Worm (Caenorhabditis elegans) whole organism, mixed stage, embryonic: ENCODE data around the gene T10D4.11.
"Not testable (repeated sequence)": the region's sequence is repeated elsewhere in the genome, so short reads cannot be mapped to it uniquely, and the experiment has no call there.

Experiments used
- bed-3 ChIP-seq: fragments of 200-800 bp; sonication (Bioruptor generic); optimal IDR thresholded peaks from 3 replicates; lab custom pipeline; 2018; ENCODE audit warnings: mild to moderate bottlenecking, missing genetic modification characterization, moderate library complexity, missing compliant biosample characterization
- blmp-1 ChIP-seq: fragments of 150-350 bp; optimal IDR thresholded peaks from 2 replicates; lab custom pipeline; 2014; ENCODE audit warnings: missing biosample characterization, missing genetic modification characterization
- ceh-39 ChIP-seq: fragments of 150-350 bp; optimal IDR thresholded peaks from 2 replicates; lab custom pipeline; 2014; ENCODE audit warnings: missing biosample characterization, missing genetic modification characterization
- ceh-43 ChIP-seq: fragments of 200-800 bp; sonication (Bioruptor generic); optimal IDR thresholded peaks from 2 replicates; lab custom pipeline; 2018; ENCODE audit warnings: mild to moderate bottlenecking, missing genetic modification characterization, moderate library complexity, missing compliant biosample characterization
- ceh-83 ChIP-seq: fragments of 200-800 bp; sonication (Bioruptor generic); optimal IDR thresholded peaks from 2 replicates; lab custom pipeline; 2018; ENCODE audit warnings: mild to moderate bottlenecking, missing genetic modification characterization, missing compliant biosample characterization
- ces-1 ChIP-seq: fragments of 150-350 bp; optimal IDR thresholded peaks from 2 replicates; lab custom pipeline; 2014; ENCODE audit warnings: missing biosample characterization, missing genetic modification reagents, missing genetic modification characterization
- cnd-1 ChIP-seq: fragments of 200-800 bp; sonication (Bioruptor generic); optimal IDR thresholded peaks from 2 replicates; lab custom pipeline; 2018; ENCODE audit warnings: mild to moderate bottlenecking, missing genetic modification characterization, missing compliant biosample characterization
- drap-1 ChIP-seq: fragments of 200-800 bp; sonication (Bioruptor generic); optimal IDR thresholded peaks from 3 replicates; lab custom pipeline; 2018; ENCODE audit warnings: mild to moderate bottlenecking, missing genetic modification characterization, missing compliant biosample characterization
- elt-1 ChIP-seq: sonication (generic microtip); optimal IDR thresholded peaks from 2 replicates; lab custom pipeline; 2017; ENCODE audit warnings: missing genetic modification characterization, mild to moderate bottlenecking, missing compliant biosample characterization, antibody characterized with exemption, moderate library complexity, borderline replicate concordance; ENCODE audit not compliant: insufficient read depth
- elt-3 ChIP-seq: fragments of 150-350 bp; optimal IDR thresholded peaks from 2 replicates; lab custom pipeline; 2014; ENCODE audit warnings: missing biosample characterization, missing genetic modification characterization
- flh-1 ChIP-seq: fragments of 200-800 bp; sonication (Bioruptor generic); optimal IDR thresholded peaks from 2 replicates; lab custom pipeline; 2018; ENCODE audit warnings: mild to moderate bottlenecking, missing genetic modification characterization, moderate library complexity, missing compliant biosample characterization
- ham-2 ChIP-seq: fragments of 200-800 bp; sonication (Bioruptor generic); optimal IDR thresholded peaks from 2 replicates; lab custom pipeline; 2018; ENCODE audit warnings: mild to moderate bottlenecking, missing genetic modification characterization, missing compliant biosample characterization
- hlh-1 ChIP-seq: fragments of 150-350 bp; optimal IDR thresholded peaks from 2 replicates; lab custom pipeline; 2014; ENCODE audit warnings: missing biosample characterization, missing genetic modification reagents, missing genetic modification characterization
- lin-13 ChIP-seq: fragments of 150-350 bp; optimal IDR thresholded peaks from 2 replicates; lab custom pipeline; 2014; ENCODE audit warnings: missing biosample characterization, missing genetic modification characterization
- lin-32 ChIP-seq: fragments of 200-800 bp; sonication (Bioruptor generic); optimal IDR thresholded peaks from 2 replicates; lab custom pipeline; 2018; ENCODE audit warnings: mild to moderate bottlenecking, missing genetic modification characterization, missing compliant biosample characterization
- mab-5 ChIP-seq: fragments of 150-350 bp; optimal IDR thresholded peaks from 2 replicates; lab custom pipeline; 2014; ENCODE audit warnings: missing biosample characterization, missing genetic modification characterization
- mep-1 ChIP-seq: fragments of 150-350 bp; optimal IDR thresholded peaks from 2 replicates; lab custom pipeline; 2017; ENCODE audit warnings: missing biosample characterization, missing genetic modification reagents, missing genetic modification characterization, inconsistent platforms
- mls-2 ChIP-seq: sonication (generic microtip); optimal IDR thresholded peaks from 2 replicates; lab custom pipeline; 2016; ENCODE audit warnings: mild to moderate bottlenecking, missing genetic modification characterization, moderate library complexity, missing compliant biosample characterization
- nhr-12 ChIP-seq: fragments of 150-350 bp; optimal IDR thresholded peaks from 2 replicates; lab custom pipeline; 2014; ENCODE audit warnings: missing biosample characterization, missing genetic modification characterization
- nhr-237 ChIP-seq: fragments of 150-350 bp; optimal IDR thresholded peaks from 2 replicates; lab custom pipeline; 2014; ENCODE audit warnings: missing biosample characterization, missing genetic modification characterization
- nhr-28 ChIP-seq: fragments of 150-350 bp; optimal IDR thresholded peaks from 2 replicates; lab custom pipeline; 2014; ENCODE audit warnings: missing biosample characterization, missing genetic modification characterization
- nhr-76 ChIP-seq: sonication (generic microtip); optimal IDR thresholded peaks from 2 replicates; lab custom pipeline; 2017; ENCODE audit warnings: missing biosample characterization, missing genetic modification characterization
- pha-4 ChIP-seq: fragments of 150-350 bp; optimal IDR thresholded peaks from 2 replicates; lab custom pipeline; 2018; ENCODE audit warnings: missing biosample characterization, missing genetic modification reagents, missing genetic modification characterization
- sem-2 ChIP-seq: fragments of 200-800 bp; sonication (Bioruptor generic); optimal IDR thresholded peaks from 2 replicates; lab custom pipeline; 2018; ENCODE audit warnings: mild to moderate bottlenecking, missing genetic modification characterization, missing compliant biosample characterization
- sptf-1 ChIP-seq: sonication (generic microtip); optimal IDR thresholded peaks from 2 replicates; lab custom pipeline; 2017; ENCODE audit warnings: mild to moderate bottlenecking, missing genetic modification characterization, moderate library complexity, missing compliant biosample characterization
- tbx-8 ChIP-seq: fragments of 200-800 bp; sonication (Bioruptor generic); optimal IDR thresholded peaks from 2 replicates; lab custom pipeline; 2018; ENCODE audit warnings: mild to moderate bottlenecking, missing genetic modification characterization, moderate library complexity, missing compliant biosample characterization
- unc-120 ChIP-seq: sonication (generic microtip); optimal IDR thresholded peaks from 2 replicates; lab custom pipeline; 2017; ENCODE audit warnings: missing genetic modification characterization, missing compliant biosample characterization; ENCODE audit not compliant: poor library complexity, severe bottlenecking
- unc-39 ChIP-seq: fragments of 150-350 bp; optimal IDR thresholded peaks from 2 replicates; lab custom pipeline; 2014; ENCODE audit warnings: missing biosample characterization, missing genetic modification characterization
- unc-62 ChIP-seq: fragments of 150-350 bp; optimal IDR thresholded peaks from 2 replicates; lab custom pipeline; 2014; ENCODE audit warnings: missing biosample characterization, missing genetic modification reagents, missing genetic modification characterization
- zip-8 ChIP-seq: fragments of 150-350 bp; optimal IDR thresholded peaks from 2 replicates; lab custom pipeline; 2014; ENCODE audit warnings: missing biosample characterization, missing genetic modification characterization
- ztf-11 ChIP-seq: fragments of 150-350 bp; optimal IDR thresholded peaks from 2 replicates; lab custom pipeline; 2014; ENCODE audit warnings: missing biosample characterization, missing genetic modification characterization

T10D4.11 gene

ce11 chrII:3184858-3185257 lies 35.4 kb upstream of the T10D4.11 start, which contains the start of gene sri-78:
Gene sri-78 (plus strand): TSS chrII:3185158.
- not testable (repeated sequence) for TF ChIP-seq zip-8; nhr-76 (tag; lab: Kevin White, UChicago); ztf-11 (tag; lab: Kevin White, UChicago)

ce11 chrII:3183300-3183840 lies 33.9 kb upstream of the T10D4.11 start, which contains the start of the genes Y27F2A.6 and Y27F2A.8:
Gene Y27F2A.6 (minus strand): TSS chrII:3183400.
Gene Y27F2A.8 (plus strand): TSS chrII:3183790.
- TF ChIP-seq cnd-1, ceh-39, unc-39 (tag; lab: Kevin White, UChicago): not testable (repeated sequence)

DNA sequence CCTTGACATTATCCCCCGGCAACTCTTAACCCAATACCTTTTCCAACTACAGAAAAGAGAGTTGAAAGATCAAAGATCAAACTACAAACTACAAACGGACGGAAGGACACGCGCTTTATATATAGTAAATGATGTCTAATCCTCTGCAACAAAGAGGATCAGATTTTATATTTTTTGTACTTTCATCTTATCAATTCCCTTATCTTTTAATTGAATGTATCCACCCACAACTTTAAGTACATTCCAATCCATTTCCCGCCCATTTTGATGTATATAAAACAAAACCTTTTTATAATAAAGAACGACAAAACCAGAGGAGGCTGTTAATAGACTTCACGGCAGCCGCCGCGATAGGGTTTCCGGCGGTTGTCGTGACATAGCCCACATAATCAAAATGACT lies 28.2 kb upstream of the T10D4.11 start, which contains the start of gene sri-40:
sri-40 (plus strand) TSS at position 301 of the 400 bp plus-strand sequence.
- TF ChIP-seq sptf-1 (tag; lab: Kevin White, UChicago); ceh-83 (GFP tag; lab: Kevin White, UChicago); pha-4 (tag; lab: Kevin White, UChicago): not testable (repeated sequence)

- TF ChIP-seq pha-4 (tag; lab: Kevin White, UChicago) (no peak), lin-32 (no peak), ceh-43 (no peak), sem-2 (no peak), mab-5 (tag; lab: Kevin White, UChicago) (no peak), sptf-1 (tag; lab: Kevin White, UChicago) (no peak), flh-1 (GFP tag; lab: Kevin White, UChicago) (no peak), nhr-28 (no peak), mls-2 (tag; lab: Kevin White, UChicago) (no peak), nhr-12 (tag; lab: Kevin White, UChicago) (no peak), unc-120 (tag; lab: Kevin White, UChicago) (no peak), tbx-8 (GFP tag; lab: Kevin White, UChicago) (no peak), nhr-237 (tag; lab: Kevin White, UChicago) (no peak), elt-3 (no peak)
These were observed 22.8 kb upstream of the T10D4.11 start, which contains the start of gene Y27F2A.10 for ce11 chrII:3172176-3172575. Gene Y27F2A.10 (minus strand): TSS chrII:3172276.

DNA sequence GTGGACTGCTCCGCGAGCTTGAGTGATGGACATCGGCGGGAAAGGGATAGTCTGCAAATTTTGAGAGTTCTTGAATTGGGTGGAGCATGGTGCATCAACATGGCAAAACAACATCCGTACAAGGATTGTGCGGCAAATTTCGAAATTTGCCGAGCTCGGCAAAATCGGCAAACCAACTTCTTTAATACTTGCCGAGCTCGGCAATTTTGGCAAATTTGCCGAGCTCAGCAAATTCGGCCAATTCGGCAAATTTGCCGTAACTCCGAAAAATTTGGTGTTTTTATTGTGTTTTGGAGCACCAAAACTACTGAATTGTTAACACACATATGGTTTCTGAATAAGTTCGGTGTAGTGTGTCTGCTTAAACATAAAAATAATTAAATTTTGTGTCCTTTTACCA lies 20.7 kb upstream of the T10D4.11 start, which contains the start of gene fbxc-55:
fbxc-55 (minus strand) TSS at position 101 of the 400 bp plus-strand sequence.
- TF ChIP-seq ceh-83 (GFP tag; lab: Kevin White, UChicago) (no peak), elt-3 (no peak), unc-62 (GFP tag; lab: Kevin White, UChicago) (no peak), ces-1 (GFP tag; lab: Kevin White, UChicago) (no peak), mab-5 (tag; lab: Kevin White, UChicago) (no peak), zip-8 (no peak), flh-1 (GFP tag; lab: Kevin White, UChicago) (no peak), ceh-43 (no peak), mls-2 (tag; lab: Kevin White, UChicago) (no peak), mep-1 (tag; lab: Kevin White, UChicago) (no peak), sem-2 (no peak), ham-2 (GFP tag; lab: Kevin White, UChicago) (no peak), bed-3 (GFP tag; lab: Kevin White, UChicago) (no peak), blmp-1 (tag; lab: Kevin White, UChicago) (no peak), tbx-8 (GFP tag; lab: Kevin White, UChicago) (no peak), hlh-1 (tag; lab: Kevin White, UChicago) (no peak), pha-4 (tag; lab: Kevin White, UChicago) (no peak), lin-13 (tag; lab: Kevin White, UChicago) (no peak), unc-39 (tag; lab: Kevin White, UChicago) (no peak)

DNA sequence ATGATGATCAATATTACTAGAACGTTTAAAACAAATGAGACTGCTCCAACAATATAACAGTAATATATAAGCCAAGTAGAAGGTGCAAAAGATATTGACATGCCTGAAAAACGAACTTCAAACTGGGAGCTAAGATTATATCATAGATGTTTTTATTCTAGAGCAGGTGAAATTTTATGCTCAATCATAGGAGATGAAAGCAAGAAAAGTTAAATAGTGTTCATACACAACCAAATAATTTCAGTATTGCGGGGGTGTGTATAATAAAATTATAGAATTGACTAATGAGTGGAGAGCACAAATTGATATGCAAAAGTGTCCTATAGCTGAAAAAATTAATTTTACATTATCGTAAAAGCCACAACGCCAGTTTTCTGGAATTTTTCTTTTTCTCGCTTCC lies 9.6 kb upstream of the T10D4.11 start, which contains the start of gene sri-34:
sri-34 (minus strand) TSS at position 101 of the 400 bp plus-strand sequence.
- TF ChIP-seq ceh-39 (tag; lab: Kevin White, UChicago) (no peak), hlh-1 (tag; lab: Kevin White, UChicago) (no peak), bed-3 (GFP tag; lab: Kevin White, UChicago) (no peak), cnd-1 (tag; lab: Kevin White, UChicago) (no peak), tbx-8 (GFP tag; lab: Kevin White, UChicago) (no peak), zip-8 (no peak), unc-39 (tag; lab: Kevin White, UChicago) (no peak), elt-3 (no peak), ham-2 (GFP tag; lab: Kevin White, UChicago) (no peak), nhr-76 (tag; lab: Kevin White, UChicago) (no peak), lin-32 (no peak), ceh-83 (GFP tag; lab: Kevin White, UChicago) (no peak), ztf-11 (tag; lab: Kevin White, UChicago) (no peak), drap-1 (no peak), pha-4 (tag; lab: Kevin White, UChicago) (no peak), elt-1 (no peak)
